Worm (Caenorhabditis elegans): ENCODE measurements around the gene ZK1098.3.

ZK1098.3 gene

ce11 chrIII:9487454-9487853 lies 51.1 kb downstream of the ZK1098.3 start (continued):
- TF ChIP-seq lin-39 (tag; optimal IDR thresholded peaks at IDR 0.05) (no peak), nhr-11 (tag; optimal IDR thresholded peaks at IDR 0.05) (no peak), ceh-28 (tag; optimal IDR thresholded peaks at IDR 0.05) (peak; percentile 7), ztf-11 (tag; optimal IDR thresholded peaks at IDR 0.05) (no peak), ztf-4 (tag; optimal IDR thresholded peaks at IDR 0.05) (no peak), jun-1 (tag; optimal IDR thresholded peaks at IDR 0.05) (peak; percentile 10)

- TF ChIP-seq daf-12 (tag; optimal IDR thresholded peaks at IDR 0.05) (no peak), hmg-11 (tag; optimal IDR thresholded peaks at IDR 0.05) (no peak), fkh-10 (GFP tag; optimal IDR thresholded peaks at IDR 0.05) (no peak), mml-1 (tag; optimal IDR thresholded peaks at IDR 0.05) (no peak), nhr-77 (tag; optimal IDR thresholded peaks at IDR 0.05) (no peak), R02D3.7 (tag; optimal IDR thresholded peaks at IDR 0.05) (no peak), mdl-1 (tag; optimal IDR thresholded peaks at IDR 0.05) (no peak), lin-39 (tag; optimal IDR thresholded peaks at IDR 0.05) (no peak), unc-39 (tag; optimal IDR thresholded peaks at IDR 0.05) (no peak), nhr-28 (tag; optimal IDR thresholded peaks at IDR 0.05) (no peak)
Observed at ce11 chrIII:9485373-9485772, 53.1 kb downstream of the ZK1098.3 start, which contains the start of gene bre-3. Gene bre-3, minus strand, starts transcription at chrIII:9485473.

- TF ChIP-seq lin-39 (tag; optimal IDR thresholded peaks at IDR 0.05) (peak; percentile 0), nfya-1 (tag; optimal IDR thresholded peaks at IDR 0.05; ENCODE audit: insufficient read depth) (peak; percentile 65), R02D3.7 (tag; optimal IDR thresholded peaks at IDR 0.05) (no peak), lin-15B (tag; optimal IDR thresholded peaks at IDR 0.05) (peak; percentile 57), nhr-67 (tag; optimal IDR thresholded peaks at IDR 0.05) (no peak)
Observed at ce11 chrIII:9483716-9484115, 54.8 kb downstream of the ZK1098.3 start.

- TF ChIP-seq fkh-2 (tag; optimal IDR thresholded peaks at IDR 0.05) (no peak), skn-1 (tag; optimal IDR thresholded peaks at IDR 0.05) (no peak), jun-1 (tag; optimal IDR thresholded peaks at IDR 0.05) (no peak), egl-27 (tag; optimal IDR thresholded peaks at IDR 0.05) (no peak), pha-4 (tag; optimal IDR thresholded peaks at IDR 0.05) (peak; percentile 18), nhr-25 (tag; optimal IDR thresholded peaks at IDR 0.05) (peak; percentile 53), lsy-12 (tag; optimal IDR thresholded peaks at IDR 0.05) (no peak), nfya-1 (tag; optimal IDR thresholded peaks at IDR 0.05; ENCODE audit: insufficient read depth) (no peak), ztf-4 (tag; optimal IDR thresholded peaks at IDR 0.05) (no peak), lin-39 (tag; optimal IDR thresholded peaks at IDR 0.05) (no peak)
Observed at ce11 chrIII:9482423-9482993, 56.0 kb downstream of the ZK1098.3 start.

Measured in whole organism, L3 larva.